Worm (Caenorhabditis elegans) whole organism, L4/young adult: ENCODE results near the gene fic-1.
"Not testable (repeated sequence)": the region's sequence is repeated elsewhere in the genome, so short reads cannot be mapped to it uniquely, and the experiment has no call there.

Experiments
- W03F9.2 ChIP-seq: fragments of 150-350 bp; optimal IDR thresholded peaks from 2 replicates; lab custom pipeline; 2014; ENCODE audit warnings: missing biosample characterization, missing genetic modification characterization
- dao-5 ChIP-seq: sonication (generic microtip); optimal IDR thresholded peaks from 2 replicates; lab custom pipeline; 2016; ENCODE audit warnings: missing genotype, missing genetic modification characterization, moderate library complexity, missing compliant biosample characterization
- him-1 ChIP-seq: sonication (generic microtip); optimal IDR thresholded peaks from 2 replicates; lab custom pipeline; 2016; ENCODE audit warnings: missing genotype, missing genetic modification reagents, missing genetic modification characterization, missing compliant biosample characterization

fic-1 gene

DNA sequence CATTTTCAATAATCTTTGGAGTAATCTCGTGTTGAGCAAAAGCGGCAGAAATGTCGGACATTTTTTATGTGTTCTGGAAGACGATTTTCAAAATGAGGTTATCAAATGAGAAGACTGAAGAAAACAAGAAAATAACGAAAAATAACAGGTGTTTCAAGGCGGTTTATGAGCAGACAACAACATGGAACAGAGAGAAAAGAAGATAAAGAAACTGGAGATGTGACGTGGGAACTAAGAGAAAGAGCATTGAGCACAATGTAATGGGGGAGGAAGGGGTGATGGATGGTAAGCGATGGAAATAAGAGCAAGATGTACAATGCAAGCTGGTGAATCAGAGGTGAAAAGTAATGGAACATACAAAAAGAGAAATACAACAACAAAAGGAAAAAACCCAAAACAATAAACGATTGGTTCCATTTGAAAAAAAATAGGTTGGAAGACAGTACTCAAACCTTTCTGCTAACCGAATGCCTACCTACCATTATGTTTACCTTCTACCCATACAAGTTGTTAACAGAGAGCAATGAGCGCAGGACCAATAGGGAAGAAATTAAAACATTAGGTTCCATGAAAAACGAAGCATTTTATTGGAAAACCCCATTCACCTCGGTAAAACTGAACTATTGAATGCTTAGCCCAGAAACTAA lies 20.5 kb downstream of the fic-1 start, which contains the start of gene Y69E1A.5:
Gene Y69E1A.5 (minus strand): TSS at position 73 of the 647 bp plus-strand sequence.
- TF ChIP-seq W03F9.2 (tag; lab: Kevin White, UChicago) (no peak), him-1 (tag; lab: Kevin White, UChicago) (no peak), dao-5 (no peak)

ce11 chrIV:10958230-10958588 lies 21.0 kb downstream of the fic-1 start, which contains the start of gene sri-19:
sri-19 (plus strand) TSS chrIV:10958372.
- no peak for TF ChIP-seq him-1 (tag; lab: Kevin White, UChicago)
- TF ChIP-seq W03F9.2 (tag; lab: Kevin White, UChicago), result no peak
- no peak for TF ChIP-seq dao-5

- TF ChIP-seq W03F9.2 (tag; lab: Kevin White, UChicago) (no peak), him-1 (tag; lab: Kevin White, UChicago) (no peak), dao-5 (no peak)
These were observed 27.4 kb downstream of the fic-1 start for ce11 chrIV:10964688-10965087.

ce11 chrIV:10966359-10966758 lies 29.1 kb downstream of the fic-1 start, which contains the start of the genes aqp-3 and Y69E1A.8:
aqp-3 (minus strand) TSS chrIV:10966459.
Y69E1A.8 (plus strand) TSS chrIV:10966604.
- no peak for TF ChIP-seq W03F9.2 (tag; lab: Kevin White, UChicago)

- TF ChIP-seq W03F9.2 (tag; lab: Kevin White, UChicago) (no peak), dao-5 (no peak), him-1 (tag; lab: Kevin White, UChicago) (no peak)
These were observed 33.1 kb downstream of the fic-1 start for ce11 chrIV:10970333-10970732.

- no peak for TF ChIP-seq dao-5
These were observed 33.5 kb downstream of the fic-1 start for ce11 chrIV:10970767-10971166.

ce11 chrIV:10971636-10972199 lies 34.5 kb downstream of the fic-1 start:
- no peak for TF ChIP-seq W03F9.2 (tag; lab: Kevin White, UChicago)
- no peak for TF ChIP-seq him-1 (tag; lab: Kevin White, UChicago)
- no peak for TF ChIP-seq dao-5

ce11 chrIV:10975968-10976367 lies 38.7 kb downstream of the fic-1 start:
- TF ChIP-seq dao-5, result no peak
- no peak for TF ChIP-seq W03F9.2 (tag; lab: Kevin White, UChicago)
- TF ChIP-seq him-1 (tag; lab: Kevin White, UChicago), result no peak

DNA sequence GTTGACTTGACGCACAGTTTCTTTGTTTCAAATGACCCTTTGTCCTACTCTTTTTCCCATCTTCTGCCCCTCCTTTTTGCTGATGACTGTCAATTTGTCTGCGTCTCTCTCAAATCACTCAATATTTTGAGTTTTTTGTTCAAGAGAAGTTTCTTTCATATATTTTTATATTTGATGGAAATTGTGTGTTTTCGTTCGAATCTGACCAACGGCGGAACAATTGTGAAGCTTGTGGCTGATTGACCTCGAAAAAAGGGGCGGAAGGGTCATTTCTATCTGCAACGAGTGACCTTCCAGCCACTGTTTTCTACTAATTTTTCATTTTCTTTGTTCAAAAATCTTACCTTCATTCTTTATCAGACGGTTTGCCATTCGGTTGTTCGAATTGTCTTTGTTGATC lies 41.4 kb downstream of the fic-1 start:
- no peak for TF ChIP-seq him-1 (tag; lab: Kevin White, UChicago)
- TF ChIP-seq W03F9.2 (tag; lab: Kevin White, UChicago), result no peak
- no peak for TF ChIP-seq dao-5

DNA sequence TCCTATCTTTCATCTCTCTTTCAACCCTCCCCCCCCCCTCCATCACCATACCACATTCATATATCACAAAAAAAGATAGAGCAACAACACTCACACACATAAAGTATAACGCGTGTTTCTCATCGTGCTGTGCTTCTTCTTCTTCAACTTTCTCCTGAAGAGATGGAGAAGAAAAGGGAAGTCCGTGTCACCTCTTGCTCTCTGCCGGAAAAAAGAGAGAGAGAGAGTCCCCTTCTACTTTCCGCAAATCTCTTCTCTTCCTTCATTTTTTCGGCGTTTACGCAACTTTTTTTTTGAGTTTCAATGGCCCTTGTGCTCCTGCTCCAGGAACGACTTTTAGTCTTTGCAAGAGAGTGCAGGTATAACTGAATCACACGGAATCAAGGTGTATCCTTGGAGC lies 42.4 kb downstream of the fic-1 start:
- TF ChIP-seq W03F9.2 (tag; lab: Kevin White, UChicago) (no peak), dao-5 (no peak), him-1 (tag; lab: Kevin White, UChicago) (no peak)

- TF ChIP-seq him-1 (tag; lab: Kevin White, UChicago) (no peak), W03F9.2 (tag; lab: Kevin White, UChicago) (no peak), dao-5 (no peak)
These were observed 43.4 kb downstream of the fic-1 start for ce11 chrIV:10980628-10981027.

DNA sequence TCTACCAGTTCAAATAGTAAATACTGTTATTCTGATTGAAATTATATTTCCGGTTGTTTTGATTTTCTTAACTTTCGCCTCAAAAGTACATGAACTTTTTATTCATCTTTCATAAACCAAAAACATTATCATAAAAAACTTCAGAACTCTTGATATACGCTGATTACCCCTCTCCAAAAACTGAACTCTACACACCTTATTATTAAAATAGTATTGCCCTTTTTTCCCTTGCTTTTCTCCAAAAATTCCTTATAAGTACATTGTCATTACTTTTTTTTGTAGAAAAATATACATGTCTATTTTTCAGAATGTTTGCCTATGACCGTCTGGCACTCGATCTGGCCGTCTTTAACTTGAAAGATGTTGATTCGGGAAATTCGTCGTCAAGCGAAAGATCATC lies 44.5 kb downstream of the fic-1 start, which contains the start of gene Y43E12A.2:
Gene Y43E12A.2 (plus strand): TSS at position 301 of the 400 bp plus-strand sequence.
- TF ChIP-seq dao-5, result no peak
- TF ChIP-seq him-1 (tag; lab: Kevin White, UChicago), result no peak
- TF ChIP-seq W03F9.2 (tag; lab: Kevin White, UChicago), result no peak

DNA sequence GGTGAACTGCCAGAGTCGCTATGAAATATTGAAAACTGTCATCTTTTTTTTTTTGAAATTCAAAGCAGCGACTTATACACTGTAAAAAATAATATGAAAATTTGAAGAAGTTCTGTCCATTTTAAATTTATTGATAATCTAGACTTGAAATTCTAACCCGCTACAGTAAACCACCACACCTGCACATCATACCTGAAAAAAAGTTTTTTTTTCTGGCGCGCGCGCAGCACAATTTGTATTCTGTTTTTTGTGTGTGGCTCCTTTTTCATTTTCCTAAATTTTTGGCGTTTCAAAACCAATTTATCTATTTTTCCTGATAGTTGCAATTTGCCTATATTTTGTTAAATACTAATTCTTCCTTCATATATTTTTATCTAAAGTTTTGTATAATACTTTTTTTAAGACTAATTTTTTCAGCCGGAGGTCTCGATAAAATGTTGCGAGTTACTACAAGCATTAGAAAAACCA lies 48.3 kb downstream of the fic-1 start, which contains the start of gene cyb-2.1:
Gene cyb-2.1 (plus strand): TSS at position 418 of the 468 bp plus-strand sequence.
- no peak for TF ChIP-seq him-1 (tag; lab: Kevin White, UChicago)
- no peak for TF ChIP-seq W03F9.2 (tag; lab: Kevin White, UChicago)

ce11 chrIV:10987342-10987945 lies 50.2 kb downstream of the fic-1 start, which contains the start of gene Y43E12A.3:
Y43E12A.3 (plus strand) TSS chrIV:10987895.
- TF ChIP-seq him-1 (tag; lab: Kevin White, UChicago); W03F9.2 (tag; lab: Kevin White, UChicago); dao-5: not testable (repeated sequence)
